Fruit fly (Drosophila melanogaster) whole organism, embryonic: Measurements from ENCODE around the gene Polr2I.

Source experiments
- CG11085 ChIP-seq: fragments of 200-800 bp; sonication (Bioruptor generic); IDR thresholded peaks from 2 replicates; pipeline ENCODE4 v1.3.6; 2022; ENCODE audit warnings: missing biosample characterization, missing genetic modification characterization
- CG11695 ChIP-seq: fragments of 200-800 bp; sonication (Bioruptor generic); IDR thresholded peaks from 3 replicates; pipeline ENCODE4 v1.3.6; 2022; ENCODE audit warnings: missing biosample characterization, missing genetic modification characterization
- CG12071 ChIP-seq: fragments of 200-800 bp; sonication (Bioruptor generic); optimal IDR thresholded peaks from 3 replicates; lab custom pipeline; 2018; ENCODE audit warnings: missing biosample characterization, mild to moderate bottlenecking, missing genetic modification characterization
- CG13296 ChIP-seq: fragments of 200-800 bp; sonication (Bioruptor generic); optimal IDR thresholded peaks from 3 replicates; lab custom pipeline; 2018; ENCODE audit warnings: missing biosample characterization, mild to moderate bottlenecking, missing genetic modification characterization
- CG15514 ChIP-seq: fragments of 200-800 bp; sonication (Bioruptor generic); optimal IDR thresholded peaks from 3 replicates; lab custom pipeline; 2017; ENCODE audit warnings: missing biosample characterization, missing genetic modification characterization, mild to moderate bottlenecking, moderate library complexity, missing genetic modification reagents
- CG16813 ChIP-seq: fragments of 200-800 bp; sonication (Bioruptor generic); IDR thresholded peaks from 3 replicates; pipeline ENCODE4 v1.3.6; 2022; ENCODE audit warnings: missing biosample characterization, missing genetic modification characterization; ENCODE audit not compliant: partially characterized antibody
- CG17359 ChIP-seq: fragments of 200-800 bp; sonication (Bioruptor generic); optimal IDR thresholded peaks from 3 replicates; lab custom pipeline; 2018; ENCODE audit warnings: missing biosample characterization, mild to moderate bottlenecking, missing genetic modification characterization, moderate library complexity
- CG18764 ChIP-seq: fragments of 200-800 bp; sonication (Bioruptor generic); optimal IDR thresholded peaks from 3 replicates; lab custom pipeline; 2016; ENCODE audit warnings: missing biosample characterization, missing genetic modification characterization
- CG2129 ChIP-seq: fragments of 200-800 bp; sonication (Bioruptor generic); IDR thresholded peaks from 2 replicates; pipeline ENCODE4 v1.3.6; 2022; ENCODE audit warnings: missing biosample characterization, missing genetic modification characterization; ENCODE audit not compliant: partially characterized antibody
- CG33557 ChIP-seq: fragments of 200-800 bp; sonication (Bioruptor generic); optimal IDR thresholded peaks from 2 replicates; lab custom pipeline; 2019; ENCODE audit warnings: missing biosample characterization, mild to moderate bottlenecking, missing genetic modification characterization, moderate library complexity
- CG3407 ChIP-seq: fragments of 200-800 bp; sonication (Bioruptor generic); optimal IDR thresholded peaks from 2 replicates; lab custom pipeline; 2018; ENCODE audit warnings: missing biosample characterization, mild to moderate bottlenecking, missing genetic modification characterization
- CG4360 ChIP-seq: fragments of 200-800 bp; sonication (Bioruptor generic); IDR thresholded peaks from 2 replicates; pipeline ENCODE4 v1.3.6; 2022; ENCODE audit warnings: missing biosample characterization, missing genetic modification characterization
- CG6254 ChIP-seq: fragments of 200-800 bp; sonication (Bioruptor generic); optimal IDR thresholded peaks from 3 replicates; lab custom pipeline; 2017; ENCODE audit warnings: mild to moderate bottlenecking, missing biosample characterization, missing genetic modification reagents, missing genetic modification characterization
- CG8290 ChIP-seq, 3 experiments: fragments of 200-800 bp; sonication (Bioruptor generic); optimal IDR thresholded peaks; 2 replicates each; lab custom pipeline; 2016 to 2019; ENCODE audit warnings: missing biosample characterization in 3 of 3, missing genetic modification characterization in 3 of 3, mild to moderate bottlenecking in 2 of 3, moderate library complexity in 1 of 3
- CG9609 ChIP-seq: fragments of 200-800 bp; sonication (Bioruptor generic); optimal IDR thresholded peaks from 3 replicates; lab custom pipeline; 2016; ENCODE audit warnings: missing biosample characterization, missing genetic modification characterization
- Ets65A ChIP-seq: fragments of 200-800 bp; sonication (Bioruptor generic); peaks from one replicate; lab custom pipeline; 2016; ENCODE audit warnings: missing biosample characterization, missing genetic modification characterization
- Fer1 ChIP-seq: fragments of 200-800 bp; sonication (Bioruptor generic); optimal IDR thresholded peaks from 2 replicates; lab custom pipeline; 2017; ENCODE audit warnings: missing biosample characterization, mild to moderate bottlenecking, missing genetic modification characterization
- HLHmδ ChIP-seq: fragments of 200-800 bp; sonication (Bioruptor generic); optimal IDR thresholded peaks from 2 replicates; lab custom pipeline; 2018; ENCODE audit warnings: missing biosample characterization, mild to moderate bottlenecking, missing genetic modification characterization, moderate library complexity
- Hand ChIP-seq: fragments of 200-800 bp; sonication (Bioruptor generic); optimal IDR thresholded peaks from 2 replicates; lab custom pipeline; 2017; ENCODE audit warnings: mild to moderate bottlenecking, missing biosample characterization, missing genetic modification reagents, missing genetic modification characterization
- Hey ChIP-seq: fragments of 200-800 bp; sonication (Bioruptor generic); optimal IDR thresholded peaks from 3 replicates; lab custom pipeline; 2018; ENCODE audit warnings: missing biosample characterization, mild to moderate bottlenecking, missing genetic modification characterization
- NK7.1 ChIP-seq: fragments of 200-800 bp; sonication (Bioruptor generic); optimal IDR thresholded peaks from 3 replicates; lab custom pipeline; 2016; ENCODE audit warnings: missing biosample characterization, missing genetic modification characterization
- Neu2 ChIP-seq: fragments of 200-800 bp; sonication (Bioruptor generic); optimal IDR thresholded peaks from 3 replicates; lab custom pipeline; 2016; ENCODE audit warnings: missing biosample characterization, missing genetic modification characterization, borderline replicate concordance
- Rx ChIP-seq: fragments of 200-800 bp; sonication (Bioruptor generic); IDR thresholded peaks from 2 replicates; pipeline ENCODE4 v1.3.6; 2022; ENCODE audit warnings: missing biosample characterization, missing genetic modification characterization
- Xbp1 ChIP-seq: fragments of 200-800 bp; sonication (Bioruptor generic); optimal IDR thresholded peaks from 3 replicates; lab custom pipeline; 2016; ENCODE audit warnings: missing biosample characterization, mild to moderate bottlenecking, missing genetic modification characterization
- ara ChIP-seq: fragments of 200-800 bp; sonication (Bioruptor generic); IDR thresholded peaks from 2 replicates; pipeline ENCODE4 v1.3.6; 2022; ENCODE audit warnings: missing biosample characterization, missing genetic modification characterization
- ato ChIP-seq: fragments of 200-800 bp; sonication (Bioruptor generic); IDR thresholded peaks from 2 replicates; pipeline ENCODE4 v1.3.6; 2022; ENCODE audit warnings: missing biosample characterization, missing genetic modification characterization; ENCODE audit not compliant: partially characterized antibody
- bbx ChIP-seq: fragments of 200-800 bp; sonication (Bioruptor generic); IDR thresholded peaks from 2 replicates; pipeline ENCODE4 v1.3.6; 2022; ENCODE audit warnings: missing biosample characterization, missing genetic modification characterization; ENCODE audit not compliant: partially characterized antibody
- danr ChIP-seq: fragments of 200-800 bp; sonication (Bioruptor generic); IDR thresholded peaks from 2 replicates; pipeline ENCODE4 v1.3.6; 2022; ENCODE audit warnings: missing biosample characterization, missing genetic modification characterization
- dmrt99B ChIP-seq: fragments of 200-800 bp; sonication (Bioruptor generic); optimal IDR thresholded peaks from 2 replicates; lab custom pipeline; 2018; ENCODE audit warnings: missing biosample characterization, mild to moderate bottlenecking, missing genetic modification characterization, moderate library complexity
- eve ChIP-seq, 2 experiments: fragments of >200 bp; optimal IDR thresholded peaks; 2 replicates each; lab custom pipeline; 2017; ENCODE audit warnings: missing biosample characterization in 2 of 2, missing genetic modification characterization in 2 of 2
- kah ChIP-seq: fragments of 200-800 bp; sonication (Bioruptor generic); optimal IDR thresholded peaks from 2 replicates; lab custom pipeline; 2018; ENCODE audit warnings: missing biosample characterization, mild to moderate bottlenecking, missing genetic modification characterization
- lola ChIP-seq, 3 experiments: fragments of >200 bp in 2 of 3; fragments of 200-800 bp in 1 of 3; sonication (Bioruptor generic) in 1 of 3; optimal IDR thresholded peaks; 2 replicates each; lab custom pipeline; 2017 to 2019; ENCODE audit warnings: missing biosample characterization in 3 of 3, missing genetic modification characterization in 3 of 3, mild to moderate bottlenecking in 1 of 3, moderate library complexity in 1 of 3
- mld ChIP-seq: fragments of 200-800 bp; sonication (Bioruptor generic); IDR thresholded peaks from 3 replicates; pipeline ENCODE4 v1.3.6; 2022; ENCODE audit warnings: missing biosample characterization, missing genetic modification characterization; ENCODE audit not compliant: partially characterized antibody
- pfk ChIP-seq: fragments of 200-800 bp; sonication (Bioruptor generic); optimal IDR thresholded peaks from 2 replicates; lab custom pipeline; 2018; ENCODE audit warnings: missing biosample characterization, mild to moderate bottlenecking, missing genetic modification characterization, moderate library complexity
- pita ChIP-seq: fragments of 200-800 bp; sonication (Bioruptor generic); optimal IDR thresholded peaks from 2 replicates; lab custom pipeline; 2017; ENCODE audit warnings: missing biosample characterization, mild to moderate bottlenecking, missing genetic modification characterization
- psq ChIP-seq: fragments of 200-800 bp; sonication (Bioruptor generic); optimal IDR thresholded peaks from 2 replicates; lab custom pipeline; 2017; ENCODE audit warnings: missing biosample characterization, missing genetic modification characterization
- ranshi ChIP-seq: fragments of 200-800 bp; sonication (Bioruptor generic); IDR thresholded peaks from 2 replicates; pipeline ENCODE4 v1.3.6; 2022; ENCODE audit warnings: missing biosample characterization, missing genetic modification characterization
- slp2 ChIP-seq: fragments of 200-800 bp; sonication (Bioruptor generic); optimal IDR thresholded peaks from 2 replicates; lab custom pipeline; 2016; ENCODE audit warnings: missing biosample characterization, missing genetic modification characterization
- sna ChIP-seq: fragments of 200-800 bp; sonication (Bioruptor generic); IDR thresholded peaks from 2 replicates; pipeline ENCODE4 v1.3.6; 2022; ENCODE audit warnings: missing biosample characterization, missing genetic modification characterization; ENCODE audit not compliant: partially characterized antibody
- sob ChIP-seq: fragments of 200-800 bp; sonication (Bioruptor generic); IDR thresholded peaks from 2 replicates; pipeline ENCODE4 v1.3.6; 2022; ENCODE audit warnings: missing biosample characterization, missing genetic modification characterization
- stc ChIP-seq: fragments of 200-800 bp; sonication (Bioruptor generic); IDR thresholded peaks from 2 replicates; pipeline ENCODE4 v1.3.6; 2022; ENCODE audit warnings: missing biosample characterization, missing genetic modification characterization
- tin ChIP-seq: fragments of 200-800 bp; sonication (Bioruptor generic); optimal IDR thresholded peaks from 3 replicates; lab custom pipeline; 2016; ENCODE audit warnings: missing biosample characterization, missing genetic modification characterization
- tio ChIP-seq: fragments of 200-800 bp; sonication (Bioruptor generic); optimal IDR thresholded peaks from 2 replicates; lab custom pipeline; 2017; ENCODE audit warnings: missing biosample characterization, missing genetic modification characterization, inconsistent platforms
- trem ChIP-seq: fragments of 200-800 bp; optimal IDR thresholded peaks from 3 replicates; lab custom pipeline; 2019; ENCODE audit warnings: missing biosample characterization, mild to moderate bottlenecking, missing genetic modification characterization, moderate library complexity
- wor ChIP-seq: fragments of 200-800 bp; sonication (Bioruptor generic); IDR thresholded peaks from 2 replicates; pipeline ENCODE4 v1.3.6; 2022; ENCODE audit warnings: missing biosample characterization, missing genetic modification characterization
- zen ChIP-seq: fragments of 200-800 bp; sonication (Bioruptor generic); optimal IDR thresholded peaks from 3 replicates; lab custom pipeline; 2018; ENCODE audit warnings: missing biosample characterization, mild to moderate bottlenecking, missing genetic modification characterization, moderate library complexity
- zen2 ChIP-seq: fragments of 200-800 bp; sonication (Bioruptor generic); IDR thresholded peaks from 3 replicates; pipeline ENCODE4 v1.3.6; 2022; ENCODE audit warnings: missing biosample characterization, missing genetic modification characterization; ENCODE audit not compliant: partially characterized antibody
- zf30C ChIP-seq: fragments of 200-800 bp; sonication (Bioruptor generic); optimal IDR thresholded peaks from 3 replicates; lab custom pipeline; 2018; ENCODE audit warnings: missing biosample characterization, mild to moderate bottlenecking, missing genetic modification characterization

Polr2I gene

dm6 chr3R:14277894-14278522, 30.9 kb upstream of the Polr2I start (continued):
- TF ChIP-seq pfk (GFP tag; lab: Kevin White, UChicago) (no peak), stc (peak; percentile 86), psq (GFP tag; lab: Kevin White, UChicago) (peak; percentile 55), CG8290 (GFP tag; optimal IDR thresholded peaks at IDR 0.05; lab: Kevin White, UChicago) (no peak), CG8290 (tag; optimal IDR thresholded peaks at IDR 0.05; lab: Kevin White, UChicago) (no peak), CG11085 (GFP tag; lab: Robert Waterston, UW) (peak; percentile 64; the same call in 1 of the 2 replicates), CG15514 (GFP tag; lab: Kevin White, UChicago) (peak; percentile 69), sna (no peak), Hey (no peak), CG3407 (GFP tag; lab: Kevin White, UChicago) (no peak), CG4360 (peak; percentile 66), CG2129 (GFP tag; lab: Robert Waterston, UW) (no peak), Hand (peak; percentile 90), Ets65A (GFP tag; lab: Kevin White, UChicago) (peak; percentile 92), CG9609 (no peak), ara (GFP tag; lab: Robert Waterston, UW) (peak; percentile 87), dmrt99B (tag; lab: Kevin White, UChicago) (no peak), tio (GFP tag; lab: Kevin White, UChicago) (no peak), zen (tag; lab: Kevin White, UChicago) (peak; percentile 95), zf30C (GFP tag; lab: Kevin White, UChicago) (peak; percentile 97), CG16813 (no peak), Neu2 (no peak), Rx (GFP tag; lab: Robert Waterston, UW) (0 out of 2 replicates have a peak, but pooled peaks have one; percentile 6), CG6254 (peak; percentile 71), CG17359 (no peak), wor (no peak), kah (GFP tag; lab: Kevin White, UChicago) (peak; percentile 43), slp2 (GFP tag; lab: Kevin White, UChicago) (no peak), lola (GFP tag; optimal IDR thresholded peaks at IDR 0.05; lab: Kevin White, UChicago) (peak in 1 of 3 experiments; percentile 88), CG33557 (peak; percentile 79), NK7.1 (GFP tag; lab: Kevin White, UChicago) (no peak), eve (GFP tag; optimal IDR thresholded peaks at IDR 0.05; lab: Kevin White, UChicago) (peak in 1 of 2 experiments; percentile 36), tin (GFP tag; lab: Kevin White, UChicago) (peak; percentile 74), CG11695 (GFP tag; lab: Robert Waterston, UW) (peak; percentile 89), Fer1 (GFP tag; lab: Kevin White, UChicago) (no peak), ato (GFP tag; lab: Robert Waterston, UW) (no peak), bbx (GFP tag; lab: Robert Waterston, UW) (no peak), mld (no peak), zen2 (no peak), CG18764 (peak; percentile 19), HLHmδ (GFP tag; lab: Kevin White, UChicago) (no peak), ranshi (GFP tag; lab: Robert Waterston, UW) (peak; percentile 80), trem (tag; lab: Kevin White, UChicago) (peak; percentile 79), sob (GFP tag; lab: Robert Waterston, UW) (peak; percentile 84), Xbp1 (GFP tag; lab: Kevin White, UChicago) (peak; percentile 67), CG12071 (no peak), pita (GFP tag; lab: Kevin White, UChicago) (no peak), danr (peak; percentile 64), CG13296 (GFP tag; lab: Kevin White, UChicago) (peak; percentile 82)
